Worm (Caenorhabditis elegans): ENCODE data around the gene Y58A7A.4.

The Y58A7A.4 gene

DNA sequence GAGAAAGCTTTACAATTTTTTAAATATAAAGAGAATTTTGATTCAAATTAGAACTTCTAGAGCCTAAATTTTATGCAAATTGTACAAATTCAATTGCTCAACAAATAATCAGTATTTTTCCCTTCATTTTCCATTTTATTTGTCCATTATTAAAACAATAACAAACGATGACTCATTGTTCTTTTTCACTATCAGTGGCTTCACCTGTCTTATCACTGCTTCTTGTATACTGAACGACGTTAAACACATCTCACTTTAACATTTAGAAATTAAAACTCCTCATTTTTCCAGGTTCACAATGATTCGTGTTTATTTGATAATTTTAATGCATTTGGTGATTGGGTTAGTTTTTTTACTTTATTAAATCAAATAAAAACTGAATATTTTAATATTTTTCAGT is 34.9 kb upstream of the Y58A7A.4 start, which contains the start of gene sid-1:
sid-1 (plus strand) TSS at position 292 of the 400 bp plus-strand sequence.
- TF ChIP-seq fos-1 (tag; optimal IDR thresholded peaks at IDR 0.05) (peak; percentile 80), snpc-4 (tag; optimal IDR thresholded peaks at IDR 0.05) (no peak)

DNA sequence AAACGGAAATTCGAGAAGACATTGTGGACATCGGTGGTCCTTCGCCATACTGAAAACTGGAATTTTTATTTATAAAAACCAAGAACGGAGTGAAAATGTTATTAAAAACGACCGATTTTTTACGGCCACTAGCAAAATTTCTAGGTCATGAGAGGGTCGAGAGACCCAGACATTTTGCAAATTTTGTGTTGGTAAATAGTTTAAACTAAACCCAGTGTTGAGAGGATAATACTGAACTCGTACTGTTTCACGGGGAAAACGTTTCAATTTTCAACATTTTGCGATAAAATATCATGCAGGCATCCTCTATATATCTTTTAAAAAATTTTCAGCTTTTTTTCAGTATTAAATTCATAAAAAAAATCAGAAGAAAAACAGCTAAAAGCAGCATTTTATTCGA is 34.3 kb upstream of the Y58A7A.4 start, which contains the start of gene C04F5.9:
C04F5.9 (minus strand) TSS at position 101 of the 400 bp plus-strand sequence.
- TF ChIP-seq mdl-1 (tag; optimal IDR thresholded peaks at IDR 0.05) (no peak), C34F6.9 (tag; optimal IDR thresholded peaks at IDR 0.05) (no peak), alr-1 (tag; optimal IDR thresholded peaks at IDR 0.05) (no peak), crh-2 (tag; optimal IDR thresholded peaks at IDR 0.05) (no peak), Y55F3AM.14 (GFP tag; optimal IDR thresholded peaks at IDR 0.05) (no peak)

DNA sequence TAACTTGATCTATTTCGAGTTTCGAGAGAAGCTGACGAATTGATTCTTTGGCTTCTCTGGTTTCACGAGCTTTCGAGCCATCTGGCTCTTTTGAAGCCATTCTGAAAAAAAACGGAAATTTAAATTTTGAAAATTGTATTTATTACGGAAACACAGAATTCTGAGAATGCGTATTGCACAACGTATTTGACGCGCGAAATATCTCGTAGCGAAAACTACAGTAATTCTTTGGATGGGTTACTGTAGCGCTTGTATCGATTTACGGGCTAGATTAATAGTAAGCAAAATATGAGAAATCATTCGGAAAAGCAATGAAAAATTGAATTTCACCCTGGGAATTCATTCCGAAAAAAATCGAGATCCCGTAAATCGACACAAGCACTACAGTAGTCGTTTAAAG is 28.8 kb upstream of the Y58A7A.4 start, which contains the start of gene C04F5.8:
C04F5.8 (minus strand) TSS at position 101 of the 400 bp plus-strand sequence.
- TF ChIP-seq ZK546.5 (tag; optimal IDR thresholded peaks at IDR 0.05) (no peak), nhr-6 (tag; optimal IDR thresholded peaks at IDR 0.05) (no peak), lin-39 (tag; optimal IDR thresholded peaks at IDR 0.05) (no peak), sma-9 (GFP tag; optimal IDR thresholded peaks at IDR 0.05) (no peak), sma-9 (tag; optimal IDR thresholded peaks at IDR 0.05) (no peak), ceh-82 (tag; optimal IDR thresholded peaks at IDR 0.05) (no peak)

DNA sequence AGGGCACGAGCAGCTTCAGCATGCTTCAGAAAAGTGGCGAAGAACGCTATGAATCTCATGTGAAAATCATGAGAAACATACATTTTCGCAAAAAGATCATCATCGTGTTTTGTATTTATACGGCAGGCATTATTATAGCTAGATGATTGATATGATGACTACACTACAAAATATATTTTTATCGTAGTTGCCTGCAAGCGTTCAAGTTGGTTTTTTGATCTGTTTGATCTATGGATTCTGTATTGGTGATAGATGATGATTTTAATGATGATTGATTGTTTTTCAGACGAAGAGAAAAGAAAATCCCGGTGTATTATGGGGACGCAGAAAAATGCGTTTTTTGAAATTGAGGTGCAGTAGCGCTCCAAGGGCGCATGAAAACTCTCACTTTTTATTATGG is 25.9 kb upstream of the Y58A7A.4 start, which contains the start of gene ugt-63:
ugt-63 (minus strand) TSS at position 89 of the 400 bp plus-strand sequence.
- no peak for TF ChIP-seq lin-13 (GFP tag; optimal IDR thresholded peaks at IDR 0.05)
- no peak for TF ChIP-seq peb-1 (tag; optimal IDR thresholded peaks at IDR 0.05)
- TF ChIP-seq lin-11 (tag; optimal IDR thresholded peaks at IDR 0.05): no peak
- TF ChIP-seq nhr-12 (tag; optimal IDR thresholded peaks at IDR 0.05): no peak
- peak; percentile 18 for TF ChIP-seq nhr-21 (tag; optimal IDR thresholded peaks at IDR 0.05)
- peak; percentile 29 for TF ChIP-seq nhr-25 (tag; optimal IDR thresholded peaks at IDR 0.05)
- TF ChIP-seq zag-1 (tag; optimal IDR thresholded peaks at IDR 0.05): no peak
- no peak for TF ChIP-seq nhr-77 (tag; optimal IDR thresholded peaks at IDR 0.05)
- TF ChIP-seq aly-2 (tag; optimal IDR thresholded peaks at IDR 0.05): no peak
- TF ChIP-seq ceh-16 (tag; optimal IDR thresholded peaks at IDR 0.05): no peak
- TF ChIP-seq C34F6.9 (tag; optimal IDR thresholded peaks at IDR 0.05): no peak
- peak; percentile 69 for TF ChIP-seq sma-9 (GFP tag; optimal IDR thresholded peaks at IDR 0.05)
- no peak for TF ChIP-seq sma-9 (tag; optimal IDR thresholded peaks at IDR 0.05)
- TF ChIP-seq elt-1 (tag; optimal IDR thresholded peaks at IDR 0.05): no peak
- TF ChIP-seq F13H6.1 (tag; optimal IDR thresholded peaks at IDR 0.05): no peak
- no peak for TF ChIP-seq R02D3.7 (tag; optimal IDR thresholded peaks at IDR 0.05)
- peak; percentile 30 for TF ChIP-seq mab-5 (tag; optimal IDR thresholded peaks at IDR 0.05)
- no peak for TF ChIP-seq fos-1 (tag; optimal IDR thresholded peaks at IDR 0.05)
- TF ChIP-seq skn-1 (tag; optimal IDR thresholded peaks at IDR 0.05): no peak
- TF ChIP-seq ztf-1 (GFP tag; conservative IDR thresholded peaks at IDR 0.05): no peak
- TF ChIP-seq mdl-1 (tag; optimal IDR thresholded peaks at IDR 0.05): no peak
- no peak for TF ChIP-seq unc-55 (GFP tag; optimal IDR thresholded peaks at IDR 0.05)

DNA sequence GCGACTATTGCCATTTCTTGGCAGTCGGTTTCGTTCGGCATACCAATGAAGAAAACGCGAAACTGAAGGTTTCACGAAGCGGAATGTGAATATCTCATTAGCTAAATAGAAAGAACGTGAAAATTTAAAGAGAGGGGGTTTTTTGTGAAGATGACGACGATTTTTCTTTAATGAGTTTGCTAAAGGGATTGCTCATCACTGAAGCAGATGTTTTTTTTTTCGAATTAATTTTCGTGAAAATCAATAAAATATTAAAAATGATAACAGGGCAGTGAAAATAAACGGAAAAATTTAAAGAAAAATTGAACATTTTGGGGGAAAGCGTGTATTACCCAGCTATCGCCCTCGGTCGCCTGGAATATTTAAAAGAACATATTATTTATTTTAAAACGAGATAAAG is 23.0 kb upstream of the Y58A7A.4 start, which contains the start of gene srab-3:
srab-3 (minus strand) TSS at position 101 of the 400 bp plus-strand sequence.
- TF ChIP-seq elt-1 (tag; optimal IDR thresholded peaks at IDR 0.05) (no peak), nhr-25 (tag; optimal IDR thresholded peaks at IDR 0.05) (no peak)

DNA sequence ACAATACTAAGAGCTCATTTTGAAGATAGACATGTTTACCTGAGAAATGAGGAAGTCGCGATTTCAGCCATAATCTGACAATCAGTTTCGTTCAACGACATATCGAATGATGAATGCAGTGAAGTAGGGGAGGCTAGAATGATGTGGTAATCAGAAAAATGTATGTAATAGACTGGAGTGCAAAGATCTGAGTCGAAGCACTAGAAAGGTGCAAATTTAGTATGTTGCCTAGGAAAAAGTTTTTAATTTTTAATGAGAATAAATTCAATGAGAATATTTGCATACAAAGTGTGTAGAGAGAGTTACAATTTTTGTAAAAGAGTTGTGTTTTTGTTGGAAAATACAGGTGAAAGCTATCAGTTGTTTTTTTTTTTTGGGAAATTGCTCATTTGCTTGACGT is 20.1 kb upstream of the Y58A7A.4 start, which contains the start of gene srab-2:
srab-2 (minus strand) TSS at position 101 of the 400 bp plus-strand sequence.
- no peak for TF ChIP-seq mdl-1 (tag; optimal IDR thresholded peaks at IDR 0.05)

DNA sequence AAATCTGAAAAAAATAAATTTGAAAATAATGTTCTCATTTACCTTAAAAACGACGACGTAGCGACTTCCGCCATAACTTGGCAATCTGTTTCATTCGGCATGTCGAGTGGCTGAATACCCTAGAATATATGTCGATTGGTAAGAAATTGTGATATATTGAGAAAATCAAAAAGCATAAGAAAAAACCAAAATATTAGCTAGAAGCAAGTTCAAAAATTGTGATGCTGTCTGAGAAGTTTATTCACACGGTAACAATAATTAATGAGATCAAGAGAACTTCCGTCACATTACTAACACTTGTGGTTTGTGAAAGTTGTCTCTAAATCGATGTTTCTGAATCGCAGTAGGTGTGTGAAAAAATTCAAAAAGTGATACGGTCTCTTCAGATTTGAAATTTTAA is 17.2 kb upstream of the Y58A7A.4 start, which contains the start of gene srab-1:
srab-1 (minus strand) TSS at position 101 of the 400 bp plus-strand sequence.
- TF ChIP-seq elt-1 (tag; optimal IDR thresholded peaks at IDR 0.05) (no peak), Y55F3AM.14 (GFP tag; optimal IDR thresholded peaks at IDR 0.05) (no peak), nhr-129 (tag; optimal IDR thresholded peaks at IDR 0.05) (no peak), mbf-1 (tag; optimal IDR thresholded peaks at IDR 0.05) (no peak), nhr-11 (tag; optimal IDR thresholded peaks at IDR 0.05) (no peak), nhr-10 (tag; optimal IDR thresholded peaks at IDR 0.05) (no peak), ztf-11 (tag; optimal IDR thresholded peaks at IDR 0.05) (no peak), mab-5 (tag; optimal IDR thresholded peaks at IDR 0.05) (no peak), dmd-4 (tag; optimal IDR thresholded peaks at IDR 0.05) (no peak), skn-1 (tag; optimal IDR thresholded peaks at IDR 0.05) (no peak), ztf-1 (GFP tag; conservative IDR thresholded peaks at IDR 0.05) (no peak)

Data from whole organism, L2 larva.